Fruit fly (Drosophila melanogaster): Measurements from ENCODE around the gene CG34167.

Gene CG34167

DNA sequence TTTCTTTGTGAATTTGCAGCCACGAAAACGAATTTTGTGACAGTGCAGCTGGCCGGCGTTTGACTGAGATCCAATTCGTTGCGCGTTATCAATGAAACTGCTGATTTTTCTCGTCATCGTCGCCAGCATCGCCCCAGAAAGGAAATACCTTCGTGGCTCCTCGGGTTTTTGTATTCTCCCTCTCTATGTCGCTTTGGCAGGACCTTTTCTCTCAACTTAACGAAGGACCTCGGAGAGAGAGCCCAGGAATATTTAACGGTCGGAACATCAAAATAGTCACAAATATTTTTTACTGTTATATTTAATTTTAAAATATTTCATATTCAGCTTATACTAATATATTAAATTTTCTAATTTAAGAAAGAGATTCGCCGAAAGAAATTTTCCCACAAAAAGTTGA lies 41.1 kb downstream of the CG34167 start, which contains the start of gene beat-Ib:
Gene beat-Ib, minus strand, starts transcription at position 101 of the 400 bp plus-strand sequence.
- TF ChIP-seq Sp1 (GFP tag; optimal IDR thresholded peaks at IDR 0.05) (no peak), dsf (GFP tag; optimal IDR thresholded peaks at IDR 0.05; ENCODE audit: borderline replicate concordance) (no peak), h (GFP tag; optimal IDR thresholded peaks at IDR 0.05) (no peak), GATAd (GFP tag; optimal IDR thresholded peaks at IDR 0.05) (no peak), woc (GFP tag; optimal IDR thresholded peaks at IDR 0.05) (no peak), OdsH (GFP tag; optimal IDR thresholded peaks at IDR 0.05) (no peak), Mio (GFP tag; optimal IDR thresholded peaks at IDR 0.05) (no peak), jim (GFP tag; optimal IDR thresholded peaks at IDR 0.05) (no peak), Vsx2 (GFP tag; optimal IDR thresholded peaks at IDR 0.05; ENCODE audit: partially characterized antibody) (no peak), brk (GFP tag; optimal IDR thresholded peaks at IDR 0.05) (no peak), N (GFP tag; optimal IDR thresholded peaks at IDR 0.05) (no peak), lola (GFP tag; optimal IDR thresholded peaks at IDR 0.05) (no peak), br (GFP tag; optimal IDR thresholded peaks at IDR 0.05) (no peak), Jra (GFP tag; optimal IDR thresholded peaks at IDR 0.05) (no peak), Rel (GFP tag; optimal IDR thresholded peaks at IDR 0.05) (no peak), Rel (tag; optimal IDR thresholded peaks at IDR 0.05) (no peak), foxo (GFP tag; optimal IDR thresholded peaks at IDR 0.05) (no peak), Dfd (GFP tag; optimal IDR thresholded peaks at IDR 0.05) (no peak)

DNA sequence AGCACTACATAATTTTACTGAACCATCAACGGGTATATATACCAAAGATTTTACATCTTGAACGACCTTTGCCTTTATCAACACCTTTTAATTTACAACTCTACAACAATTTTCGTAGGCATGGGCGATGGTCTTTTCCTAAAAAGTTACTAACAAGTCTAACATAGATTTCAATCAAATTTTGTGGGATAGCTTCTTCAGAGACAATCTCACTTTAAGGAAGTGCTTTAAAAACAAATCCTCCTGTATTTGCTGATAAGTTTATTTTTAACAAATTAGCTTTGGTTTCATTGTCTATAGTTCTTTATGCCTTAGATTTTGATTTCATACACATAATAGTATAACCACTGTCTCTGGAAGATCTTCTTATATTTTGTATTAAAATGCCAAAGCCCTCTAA lies 45.9 kb downstream of the CG34167 start, which contains the start of gene CG18063:
Gene CG18063, plus strand, starts transcription at position 301 of the 400 bp plus-strand sequence.
- TF ChIP-seq CG9705 (GFP tag; optimal IDR thresholded peaks at IDR 0.05) (no peak), N (GFP tag; optimal IDR thresholded peaks at IDR 0.05) (no peak)

All from whole organism, wandering third instar larva.